Comparison of ENCODE assay signal across 4 fruit fly cellular contexts in the genomic region with DNA sequence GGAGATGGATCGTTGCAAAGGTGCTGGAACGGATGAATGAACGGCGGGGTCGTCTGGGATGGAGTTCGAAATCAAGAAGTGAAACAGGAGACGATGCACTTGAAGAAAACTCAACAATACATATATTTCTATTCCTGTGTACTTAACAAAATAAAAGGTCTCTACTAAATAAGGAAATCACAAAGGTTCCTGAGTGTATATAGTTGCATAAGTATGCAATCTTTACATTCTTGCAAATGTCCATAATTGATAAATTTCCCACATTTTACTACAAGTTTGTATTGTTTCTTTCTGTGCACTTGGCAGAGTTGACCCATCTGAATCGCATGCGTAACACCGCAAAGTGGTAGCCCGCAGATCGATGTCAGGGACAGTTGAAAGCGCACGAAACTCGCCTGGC.
A peak's percentile ranks its signal among the peaks of the same experiment; 100 is the strongest.
TF ChIP-seq lines count a peak whose summit lies in the region.

No protein-coding gene starts in this region.

- TF ChIP-seq CTCF in whole organism, embryonic (GFP tag; optimal IDR thresholded peaks at IDR 0.05; lab: Kevin White, UChicago) = no peak

TF ChIP-seq in whole organism, embryonic, 481 proteins besides CTCF, POLR2A, EP300 and RAD21:
- TF ChIP-seq gem (tag; optimal IDR thresholded peaks at IDR 0.05; lab: Kevin White, UChicago) (peak; percentile 2), Oli (tag; optimal IDR thresholded peaks at IDR 0.05; lab: Kevin White, UChicago) (peak; percentile 3), Hmx (GFP tag; optimal IDR thresholded peaks at IDR 0.05; lab: Kevin White, UChicago) (no peak), Atf-2 (GFP tag; optimal IDR thresholded peaks at IDR 0.05; lab: Kevin White, UChicago) (no peak), CG13287 (GFP tag; IDR thresholded peaks at IDR 0.05; lab: Robert Waterston, UW; ENCODE audit: partially characterized antibody) (no peak), zen2 (GFP tag; IDR thresholded peaks at IDR 0.05; lab: Robert Waterston, UW; ENCODE audit: partially characterized antibody) (no peak), CG14710 (tag; optimal IDR thresholded peaks at IDR 0.05; lab: Kevin White, UChicago) (no peak), Nf-YA (GFP tag; IDR thresholded peaks at IDR 0.05; lab: Robert Waterston, UW) (0 out of 2 replicates have a peak, but pooled peaks have one; percentile 9), yki (optimal IDR thresholded peaks at IDR 0.05; lab: Kevin White, UChicago) (no peak), crc (GFP tag; optimal IDR thresholded peaks at IDR 0.05; lab: Kevin White, UChicago) (no peak), stwl (tag; optimal IDR thresholded peaks at IDR 0.05; lab: Kevin White, UChicago) (no peak)

TF ChIP-seq in whole organism, prepupa, 60 proteins besides CTCF, POLR2A, EP300 and RAD21 (continues in another document):
- peak; percentile 51 for TF ChIP-seq CG3919 (GFP tag; optimal IDR thresholded peaks at IDR 0.05; lab: Kevin White, UChicago)
- no peak for TF ChIP-seq CG11294 (GFP tag; IDR thresholded peaks at IDR 0.05; lab: Robert Waterston, UW)
- peak; percentile 43 for TF ChIP-seq achi (GFP tag; optimal IDR thresholded peaks at IDR 0.05; lab: Kevin White, UChicago)
- no peak for TF ChIP-seq Blimp-1 (GFP tag; optimal IDR thresholded peaks at IDR 0.05; lab: Kevin White, UChicago)
- TF ChIP-seq Hr4 (GFP tag; optimal IDR thresholded peaks at IDR 0.05; lab: Kevin White, UChicago) = peak; percentile 20
- peak; percentile 18 for TF ChIP-seq svp (GFP tag; lab: Kevin White, UChicago)
- TF ChIP-seq Ets96B (tag; optimal IDR thresholded peaks at IDR 0.05; lab: Kevin White, UChicago) = peak; percentile 27
- TF ChIP-seq CG4318 (GFP tag; optimal IDR thresholded peaks at IDR 0.05; lab: Kevin White, UChicago) = no peak
- TF ChIP-seq fd85E (GFP tag; optimal IDR thresholded peaks at IDR 0.05; lab: Kevin White, UChicago) = no peak
- TF ChIP-seq Lpt (GFP tag; optimal IDR thresholded peaks at IDR 0.05; lab: Kevin White, UChicago) = no peak
- TF ChIP-seq CG6792 (GFP tag; optimal IDR thresholded peaks at IDR 0.05; lab: Kevin White, UChicago) = peak; percentile 36
- no peak for TF ChIP-seq salr (GFP tag; optimal IDR thresholded peaks at IDR 0.05; lab: Kevin White, UChicago)
- no peak for TF ChIP-seq spab (GFP tag; optimal IDR thresholded peaks at IDR 0.05; lab: Kevin White, UChicago)
- no peak for TF ChIP-seq CG3032 (tag; optimal IDR thresholded peaks at IDR 0.05; lab: Kevin White, UChicago)
- no peak for TF ChIP-seq CG16779 (tag; optimal IDR thresholded peaks at IDR 0.05; lab: Kevin White, UChicago)
- peak; percentile 49 for TF ChIP-seq pdm3 (GFP tag; optimal IDR thresholded peaks at IDR 0.05; lab: Kevin White, UChicago)
- peak; percentile 35 for TF ChIP-seq cyc (GFP tag; optimal IDR thresholded peaks at IDR 0.05; lab: Kevin White, UChicago)
- peak; percentile 30 for TF ChIP-seq Hr39 (GFP tag; optimal IDR thresholded peaks at IDR 0.05; lab: Kevin White, UChicago)
- TF ChIP-seq OdsH (GFP tag; optimal IDR thresholded peaks at IDR 0.05; lab: Kevin White, UChicago) = peak; percentile 47
- TF ChIP-seq CG1621 (tag; optimal IDR thresholded peaks at IDR 0.05; lab: Kevin White, UChicago) = no peak
- peak; percentile 23 for TF ChIP-seq CG8632 (GFP tag; optimal IDR thresholded peaks at IDR 0.05; lab: Kevin White, UChicago)
- TF ChIP-seq eg (GFP tag; IDR thresholded peaks at IDR 0.05; lab: Robert Waterston, UW) = no peak
- TF ChIP-seq CG10669 (GFP tag; optimal IDR thresholded peaks at IDR 0.05; lab: Kevin White, UChicago) = peak; percentile 16
- peak; percentile 4 for TF ChIP-seq dsx (GFP tag; optimal IDR thresholded peaks at IDR 0.05; lab: Kevin White, UChicago; ENCODE audit: poor library complexity, severe bottlenecking)
- peak; percentile 24 for TF ChIP-seq CG10631 (GFP tag; optimal IDR thresholded peaks at IDR 0.05; lab: Kevin White, UChicago)
- peak; percentile 18 for TF ChIP-seq lz (GFP tag; optimal IDR thresholded peaks at IDR 0.05; lab: Kevin White, UChicago)

TF ChIP-seq in whole organism, pupa, 21 proteins besides CTCF, POLR2A, EP300 and RAD21:
- TF ChIP-seq CG8159 (tag; optimal IDR thresholded peaks at IDR 0.05; lab: Kevin White, UChicago) (peak; percentile 45), Pif1A (GFP tag; optimal IDR thresholded peaks at IDR 0.05; lab: Kevin White, UChicago) (peak; percentile 10), EcR (GFP tag; optimal IDR thresholded peaks at IDR 0.05; lab: Kevin White, UChicago) (no peak), Snoo (tag; optimal IDR thresholded peaks at IDR 0.05; lab: Kevin White, UChicago) (peak; percentile 44), CG10348 (GFP tag; IDR thresholded peaks at IDR 0.05; lab: Robert Waterston, UW) (no peak), CG17806 (tag; optimal IDR thresholded peaks at IDR 0.05; lab: Kevin White, UChicago) (peak; percentile 27), CG32121 (GFP tag; IDR thresholded peaks at IDR 0.05; lab: Robert Waterston, UW) (peak; percentile 32; the same call in 1 of the 2 replicates), CG15710 (tag; optimal IDR thresholded peaks at IDR 0.05; lab: Kevin White, UChicago) (peak; percentile 9), CG13204 (GFP tag; optimal IDR thresholded peaks at IDR 0.05; lab: Kevin White, UChicago) (no peak), CG8301 (tag; optimal IDR thresholded peaks at IDR 0.05; lab: Kevin White, UChicago) (no peak), CG34367 (tag; optimal IDR thresholded peaks at IDR 0.05; lab: Kevin White, UChicago) (peak; percentile 11)
TF ChIP-seq in whole organism, pupa: peak in this region for 7.

TF ChIP-seq in whole organism, wandering third instar larva, 38 proteins besides CTCF, POLR2A, EP300 and RAD21:
- TF ChIP-seq psq (GFP tag; optimal IDR thresholded peaks at IDR 0.05; lab: Kevin White, UChicago) = no peak
- no peak for TF ChIP-seq Jra (GFP tag; optimal IDR thresholded peaks at IDR 0.05; lab: Kevin White, UChicago)
- peak; percentile 17 for TF ChIP-seq ey (GFP tag; optimal IDR thresholded peaks at IDR 0.05; lab: Kevin White, UChicago)
- peak; percentile 1 for TF ChIP-seq br (GFP tag; optimal IDR thresholded peaks at IDR 0.05; lab: Kevin White, UChicago)
- no peak for TF ChIP-seq Vsx2 (GFP tag; optimal IDR thresholded peaks at IDR 0.05; lab: Kevin White, UChicago; ENCODE audit: partially characterized antibody)
- peak; percentile 40 for TF ChIP-seq HLH106 (tag; optimal IDR thresholded peaks at IDR 0.05; lab: Kevin White, UChicago)
- peak in 1 of 2 experiments; percentile 38 for TF ChIP-seq foxo (GFP tag; optimal IDR thresholded peaks at IDR 0.05; lab: Kevin White, UChicago)
- TF ChIP-seq pan (optimal IDR thresholded peaks at IDR 0.05; lab: Kevin White, UChicago) = no peak
- TF ChIP-seq Sp1 (GFP tag; optimal IDR thresholded peaks at IDR 0.05; lab: Kevin White, UChicago) = peak; percentile 25
- TF ChIP-seq h (GFP tag; optimal IDR thresholded peaks at IDR 0.05; lab: Kevin White, UChicago) = peak; percentile 44
- TF ChIP-seq fru (GFP tag; optimal IDR thresholded peaks at IDR 0.05; lab: Kevin White, UChicago) = peak; percentile 20
- TF ChIP-seq sage (GFP tag; optimal IDR thresholded peaks at IDR 0.05; lab: Kevin White, UChicago) = no peak
- peak; percentile 33 for TF ChIP-seq OdsH (GFP tag; optimal IDR thresholded peaks at IDR 0.05; lab: Kevin White, UChicago)
- TF ChIP-seq lola (GFP tag; optimal IDR thresholded peaks at IDR 0.05; lab: Kevin White, UChicago) = no peak
- no peak for TF ChIP-seq brk (GFP tag; optimal IDR thresholded peaks at IDR 0.05; lab: Kevin White, UChicago)
- no peak for TF ChIP-seq Abd-B (GFP tag; optimal IDR thresholded peaks at IDR 0.05; lab: Kevin White, UChicago)
- TF ChIP-seq rgr (GFP tag; optimal IDR thresholded peaks at IDR 0.05; lab: Kevin White, UChicago) = peak; percentile 17
